Worm (Caenorhabditis elegans) whole organism, L4 larva: ENCODE data around the gene T08G5.15.

ENCODE experiments used
- R02D3.7 ChIP-seq: fragments of 150-350 bp; sonication (generic microtip); optimal IDR thresholded peaks from 3 replicates; lab custom pipeline; 2014; ENCODE audit warnings: missing biosample characterization, missing genetic modification characterization
- ceh-82 ChIP-seq: sonication (generic microtip); optimal IDR thresholded peaks from 2 replicates; lab custom pipeline; 2017; ENCODE audit warnings: missing biosample characterization, missing genetic modification characterization
- lin-15B ChIP-seq: fragments of 150-350 bp; sonication (generic microtip); optimal IDR thresholded peaks from 3 replicates; lab custom pipeline; 2014; ENCODE audit warnings: missing biosample characterization, missing genetic modification characterization
- mdt-29 ChIP-seq: fragments of 200-800 bp; sonication (Bioruptor generic); IDR thresholded peaks from 2 replicates; pipeline ENCODE4 v1.3.6; 2022; ENCODE audit warnings: missing genetic modification reagents, missing genetic modification characterization, missing compliant biosample characterization
- nhr-6 ChIP-seq: fragments of 150-350 bp; optimal IDR thresholded peaks from 2 replicates; lab custom pipeline; 2014; ENCODE audit warnings: missing biosample characterization, missing genetic modification characterization
- set-16 ChIP-seq: fragments of 200-800 bp; sonication (Bioruptor generic); IDR thresholded peaks from 2 replicates; pipeline ENCODE4 v1.3.6; 2022; ENCODE audit warnings: missing genetic modification reagents, missing genetic modification characterization, missing compliant biosample characterization
- snpc-4 ChIP-seq: fragments of 150-350 bp; optimal IDR thresholded peaks from 2 replicates; lab custom pipeline; 2014; ENCODE audit warnings: missing biosample characterization, missing genetic modification characterization

ce11 chrV:13986823-13987222 lies 36.2 kb downstream of the T08G5.15 start:
- TF ChIP-seq snpc-4: no peak
- TF ChIP-seq R02D3.7: no peak
- TF ChIP-seq nhr-6 (tag; lab: Kevin White, UChicago): no peak
- TF ChIP-seq mdt-29 (GFP tag; lab: Robert Waterston, UW): no peak
- TF ChIP-seq set-16 (GFP tag; lab: Robert Waterston, UW): no peak
- no peak for TF ChIP-seq ceh-82 (tag; lab: Kevin White, UChicago)
- TF ChIP-seq lin-15B (tag; lab: Kevin White, UChicago): no peak
